Fruit fly (Drosophila melanogaster): ENCODE measurements around the gene CG17560.

The CG17560 gene

DNA sequence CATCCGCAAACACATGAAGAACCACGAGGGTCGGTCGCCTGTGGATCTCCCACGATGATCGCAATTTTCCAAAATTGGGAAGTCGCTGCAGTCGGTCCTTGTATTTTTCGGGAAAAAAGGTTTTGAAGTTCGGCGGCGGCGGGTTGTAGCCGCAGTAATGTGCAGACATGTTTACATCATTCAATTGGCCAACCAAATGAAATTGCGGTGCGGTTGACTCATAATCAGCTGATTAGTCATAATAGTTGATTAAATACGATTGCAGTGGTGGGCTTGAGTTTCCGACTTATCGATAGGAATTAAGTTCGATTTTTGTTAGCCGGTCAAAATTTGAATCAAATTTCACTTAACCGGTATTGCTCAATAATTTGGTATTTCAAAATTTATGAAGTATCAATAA lies 34.3 kb downstream of the CG17560 start, which contains the start of gene CG14907 (continued):
- no peak for TF ChIP-seq CG2712 (tag; optimal IDR thresholded peaks at IDR 0.05)
- TF ChIP-seq Ptx1 (GFP tag; IDR thresholded peaks at IDR 0.05), result no peak
- TF ChIP-seq toy (GFP tag; IDR thresholded peaks at IDR 0.05), result no peak
- no peak for TF ChIP-seq CG32532 (GFP tag; IDR thresholded peaks at IDR 0.05)
- TF ChIP-seq CG14667 (GFP tag; IDR thresholded peaks at IDR 0.05), result no peak
- TF ChIP-seq chinmo (GFP tag; IDR thresholded peaks at IDR 0.05; ENCODE audit: partially characterized antibody), result peak; percentile 74; the same call in 2 of the 4 replicates
- no peak for TF ChIP-seq HHEX (GFP tag; optimal IDR thresholded peaks at IDR 0.05)
- TF ChIP-seq amos (GFP tag; IDR thresholded peaks at IDR 0.05; ENCODE audit: partially characterized antibody), result peak; percentile 63; the same call in 1 of the 2 replicates
- peak; percentile 82 for TF ChIP-seq CG13287 (GFP tag; IDR thresholded peaks at IDR 0.05; ENCODE audit: partially characterized antibody)
- no peak for TF ChIP-seq kni (GFP tag; optimal IDR thresholded peaks at IDR 0.05)
- no peak for TF ChIP-seq nau (GFP tag; optimal IDR thresholded peaks at IDR 0.05)
- TF ChIP-seq CG6272 (GFP tag; IDR thresholded peaks at IDR 0.05), result no peak
- no peak for TF ChIP-seq CG4707 (GFP tag; optimal IDR thresholded peaks at IDR 0.05)
- no peak for TF ChIP-seq CG13123 (GFP tag; optimal IDR thresholded peaks at IDR 0.05)
- no peak for TF ChIP-seq croc (GFP tag; conservative IDR thresholded peaks at IDR 0.05)
- TF ChIP-seq CG43689 (GFP tag; IDR thresholded peaks at IDR 0.05), result no peak
- TF ChIP-seq jumu (GFP tag; optimal IDR thresholded peaks at IDR 0.05), result no peak
- no peak for TF ChIP-seq insv (GFP tag; optimal IDR thresholded peaks at IDR 0.05)
- no peak for TF ChIP-seq CG17359 (tag; optimal IDR thresholded peaks at IDR 0.05)
- TF ChIP-seq p53 (GFP tag; optimal IDR thresholded peaks at IDR 0.05), result no peak
- 0 out of 2 replicates have a peak, but pooled peaks have one; percentile 20 for TF ChIP-seq vvl (GFP tag; IDR thresholded peaks at IDR 0.05)
- no peak for TF ChIP-seq caup (GFP tag; optimal IDR thresholded peaks at IDR 0.05; ENCODE audit: severe bottlenecking)
- TF ChIP-seq Ravus (GFP tag; IDR thresholded peaks at IDR 0.05), result no peak
- TF ChIP-seq dysf (GFP tag; IDR thresholded peaks at IDR 0.05), result no peak
- TF ChIP-seq CG5953 (GFP tag; IDR thresholded peaks at IDR 0.05), result no peak
- no peak for TF ChIP-seq CG10959 (GFP tag; IDR thresholded peaks at IDR 0.05)
- no peak for TF ChIP-seq fru (optimal IDR thresholded peaks at IDR 0.05)
- TF ChIP-seq al (GFP tag; IDR thresholded peaks at IDR 0.05), result no peak
- no peak for TF ChIP-seq CG32772 (GFP tag; IDR thresholded peaks at IDR 0.05)
- no peak for TF ChIP-seq Spps (tag; optimal IDR thresholded peaks at IDR 0.05)
- TF ChIP-seq CG18011 (GFP tag; optimal IDR thresholded peaks at IDR 0.05), result no peak
- no peak for TF ChIP-seq CG6683 (GFP tag; optimal IDR thresholded peaks at IDR 0.05)
- TF ChIP-seq dpn (GFP tag; optimal IDR thresholded peaks at IDR 0.05), result no peak
- TF ChIP-seq Deaf1 (tag; optimal IDR thresholded peaks at IDR 0.05), result no peak
- TF ChIP-seq CG31441 (GFP tag; IDR thresholded peaks at IDR 0.05), result no peak
- no peak for TF ChIP-seq CG2120 (GFP tag; optimal IDR thresholded peaks at IDR 0.05)
- peak; percentile 43; the same call in 2 of the 3 replicates for TF ChIP-seq knrl (GFP tag; IDR thresholded peaks at IDR 0.05; ENCODE audit: partially characterized antibody)
- no peak for TF ChIP-seq E2f1 (GFP tag; IDR thresholded peaks at IDR 0.05)
- no peak for TF ChIP-seq ranshi (GFP tag; IDR thresholded peaks at IDR 0.05)
- TF ChIP-seq CG14965 (GFP tag; optimal IDR thresholded peaks at IDR 0.05; ENCODE audit: borderline replicate concordance), result no peak
- TF ChIP-seq gsb (GFP tag; IDR thresholded peaks at IDR 0.05), result no peak
- no peak for TF ChIP-seq CG10654 (GFP tag; optimal IDR thresholded peaks at IDR 0.05)
- peak; percentile 56; the same call in 1 of the 3 replicates for TF ChIP-seq zen2 (GFP tag; IDR thresholded peaks at IDR 0.05; ENCODE audit: partially characterized antibody)
- no peak for TF ChIP-seq CG7987 (GFP tag; optimal IDR thresholded peaks at IDR 0.05)
- peak; percentile 78 for TF ChIP-seq Dll (GFP tag; IDR thresholded peaks at IDR 0.05; ENCODE audit: partially characterized antibody)
- no peak for TF ChIP-seq CG12155 (GFP tag; optimal IDR thresholded peaks at IDR 0.05)
- TF ChIP-seq CG12104 (GFP tag; optimal IDR thresholded peaks at IDR 0.05), result no peak
- TF ChIP-seq CG9437 (GFP tag; optimal IDR thresholded peaks at IDR 0.05), result no peak
- no peak for TF ChIP-seq CG9876 (GFP tag; optimal IDR thresholded peaks at IDR 0.05)
- no peak for TF ChIP-seq CG9609 (GFP tag; optimal IDR thresholded peaks at IDR 0.05)
- TF ChIP-seq Rfx (GFP tag; IDR thresholded peaks at IDR 0.05), result peak; percentile 25; the same call in 1 of the 2 replicates
- no peak for TF ChIP-seq gcm2 (GFP tag; optimal IDR thresholded peaks at IDR 0.05)
